Worm (Caenorhabditis elegans): ENCODE results near the gene F07G11.1.

Gene F07G11.1

ce11 chrV:7321915-7322314, 14.7 kb downstream of the F07G11.1 start, which contains the start of gene F10G2.10:
F10G2.10 (plus strand) TSS chrV:7322215.
- no peak for TF ChIP-seq attf-4 (tag; optimal IDR thresholded peaks at IDR 0.05)
- peak in 1 of 2 experiments; percentile 39 for TF ChIP-seq unc-62 (GFP tag; optimal IDR thresholded peaks at IDR 0.05 in 1 of 2)
- TF ChIP-seq unc-62 (tag; optimal IDR thresholded peaks at IDR 0.05), result no peak

ce11 chrV:7325285-7325684, 18.1 kb downstream of the F07G11.1 start, which contains the start of gene srx-92:
srx-92 (minus strand) TSS chrV:7325385.
- TF ChIP-seq hlh-11 (tag; optimal IDR thresholded peaks at IDR 0.05), result no peak
- TF ChIP-seq tag-97 (GFP tag; IDR thresholded peaks at IDR 0.05), result no peak
- no peak for TF ChIP-seq spr-1 (tag; optimal IDR thresholded peaks at IDR 0.05)
- no peak for TF ChIP-seq nhr-48 (tag; optimal IDR thresholded peaks at IDR 0.05)

ce11 chrV:7326928-7327327, 19.7 kb downstream of the F07G11.1 start, which contains the start of gene F10G2.4:
F10G2.4 (plus strand) TSS chrV:7327228.
- TF ChIP-seq cey-2 (tag; optimal IDR thresholded peaks at IDR 0.05; ENCODE audit: borderline replicate concordance, insufficient read depth) (no peak), nhr-41 (GFP tag; IDR thresholded peaks at IDR 0.05) (no peak), zfp-3 (GFP tag; conservative IDR thresholded peaks at IDR 0.05) (no peak), tra-1 (GFP tag; IDR thresholded peaks at IDR 0.05) (no peak)

ce11 chrV:7328092-7328491, 20.9 kb downstream of the F07G11.1 start, which contains the start of gene clec-7:
clec-7 (plus strand) TSS chrV:7328392.
- TF ChIP-seq egl-43 (GFP tag; IDR thresholded peaks at IDR 0.05) (no peak), duxl-1 (tag; optimal IDR thresholded peaks at IDR 0.05; ENCODE audit: poor library complexity) (no peak), Y5F2A.4 (GFP tag; optimal IDR thresholded peaks at IDR 0.05) (no peak), unc-62 (GFP tag; optimal IDR thresholded peaks at IDR 0.05 in 1 of 2) (peak in 1 of 2 experiments; percentile 43), unc-62 (tag; optimal IDR thresholded peaks at IDR 0.05) (no peak), unc-130 (GFP tag; optimal IDR thresholded peaks at IDR 0.05) (no peak)

ce11 chrV:7330868-7331267, 23.7 kb downstream of the F07G11.1 start, which contains the start of gene F10G2.2:
F10G2.2 (plus strand) TSS chrV:7331168.
- TF ChIP-seq egl-27 (tag; optimal IDR thresholded peaks at IDR 0.05) (no peak), lim-7 (GFP tag; IDR thresholded peaks at IDR 0.05) (no peak), nhr-11 (tag; optimal IDR thresholded peaks at IDR 0.05) (no peak), mxl-2 (GFP tag; conservative IDR thresholded peaks at IDR 0.05) (no peak), mdl-1 (tag; optimal IDR thresholded peaks at IDR 0.05) (no peak), mxl-3 (GFP tag; optimal IDR thresholded peaks at IDR 0.05) (no peak), zfp-3 (GFP tag; conservative IDR thresholded peaks at IDR 0.05) (no peak), zfp-2 (tag; optimal IDR thresholded peaks at IDR 0.05) (no peak), nhr-28 (tag; optimal IDR thresholded peaks at IDR 0.05) (no peak), rbr-2 (tag; optimal IDR thresholded peaks at IDR 0.05) (no peak), ceh-20 (GFP tag; IDR thresholded peaks at IDR 0.05) (no peak), hif-1 (tag; optimal IDR thresholded peaks at IDR 0.05) (no peak)

ce11 chrV:7332253-7332652, 25.1 kb downstream of the F07G11.1 start, which contains the start of gene F10G2.1:
F10G2.1 (plus strand) TSS chrV:7332553.
- no peak for TF ChIP-seq ZK546.5 (tag; optimal IDR thresholded peaks at IDR 0.05)
- TF ChIP-seq mes-2 (tag; optimal IDR thresholded peaks at IDR 0.05; ENCODE audit: poor library complexity, severe bottlenecking), result no peak
- no peak for TF ChIP-seq dmd-9 (GFP tag; IDR thresholded peaks at IDR 0.05)
- no peak for TF ChIP-seq daf-8 (GFP tag; IDR thresholded peaks at IDR 0.05)
- TF ChIP-seq pqm-1 (tag; optimal IDR thresholded peaks at IDR 0.05), result no peak
- peak in 1 of 2 experiments; percentile 43 for TF ChIP-seq unc-62 (GFP tag; optimal IDR thresholded peaks at IDR 0.05 in 1 of 2)
- no peak for TF ChIP-seq unc-62 (tag; optimal IDR thresholded peaks at IDR 0.05)
- TF ChIP-seq Y5F2A.4 (GFP tag; optimal IDR thresholded peaks at IDR 0.05), result no peak
- TF ChIP-seq zfp-2 (tag; optimal IDR thresholded peaks at IDR 0.05), result no peak
- TF ChIP-seq arid-1 (GFP tag; conservative IDR thresholded peaks at IDR 0.05), result no peak
- TF ChIP-seq snpc-1.2 (GFP tag; IDR thresholded peaks at IDR 0.05), result no peak
- no peak for TF ChIP-seq mdl-1 (tag; optimal IDR thresholded peaks at IDR 0.05)
- peak; percentile 72 for TF ChIP-seq aha-1 (tag)
- TF ChIP-seq saeg-2 (GFP tag; IDR thresholded peaks at IDR 0.05), result no peak
- no peak for TF ChIP-seq tra-1 (GFP tag; IDR thresholded peaks at IDR 0.05)
- no peak for TF ChIP-seq zip-2 (tag; optimal IDR thresholded peaks at IDR 0.05)

Measured in whole organism, L4 larva.